Worm (Caenorhabditis elegans) whole organism, L1 larva: ENCODE measurements around the gene clec-243.

Experiments used
- fkh-10 ChIP-seq: sonication (generic microtip); optimal IDR thresholded peaks from 2 replicates; lab custom pipeline; 2017; ENCODE audit warnings: missing biosample characterization, missing genetic modification reagents, missing genetic modification characterization
- tbx-2 ChIP-seq: sonication (generic microtip); optimal IDR thresholded peaks from 2 replicates; lab custom pipeline; 2016; ENCODE audit warnings: missing genetic modification characterization, missing compliant biosample characterization
- ztf-11 ChIP-seq, 2 experiments: sonication (generic microtip); optimal IDR thresholded peaks; 2 replicates each; lab custom pipeline; 2016 to 2017; ENCODE audit warnings: missing genetic modification characterization in 2 of 2, missing biosample characterization in 1 of 2, missing compliant biosample characterization in 1 of 2

DNA sequence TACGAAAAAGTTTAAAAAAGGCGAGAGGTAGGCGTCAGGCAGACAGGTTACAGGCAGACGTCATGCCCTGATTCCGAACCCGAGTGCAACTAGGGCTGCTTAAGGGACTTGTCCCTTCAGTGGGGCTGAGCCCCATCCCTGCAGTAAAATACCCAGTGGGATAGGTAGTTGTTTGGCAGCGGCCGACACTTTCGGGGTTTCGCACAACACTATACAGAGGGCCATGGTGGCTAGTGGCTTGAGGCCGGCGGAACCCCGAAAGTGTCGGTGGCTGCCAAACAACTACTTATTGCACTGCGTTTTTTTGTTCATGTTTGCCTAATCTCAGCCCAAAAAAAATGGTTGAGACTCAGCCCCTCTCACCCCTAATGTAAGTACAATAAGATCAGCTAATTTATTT, 33.2 kb downstream of the clec-243 start:
- TF ChIP-seq fkh-10 (GFP tag; lab: Kevin White, UChicago) (no peak), ztf-11 (tag; optimal IDR thresholded peaks at IDR 0.05; lab: Kevin White, UChicago) (no peak), tbx-2 (tag; lab: Kevin White, UChicago) (no peak)
